Worm (Caenorhabditis elegans) whole organism, L3 larva: ENCODE measurements around the gene B0250.18.

Source experiments
- R02D3.7 ChIP-seq: fragments of 150-350 bp; optimal IDR thresholded peaks from 2 replicates; lab custom pipeline; 2014; ENCODE audit warnings: missing biosample characterization, missing genetic modification characterization
- aly-2 ChIP-seq: fragments of 150-350 bp; optimal IDR thresholded peaks from 2 replicates; lab custom pipeline; 2014; ENCODE audit warnings: missing biosample characterization, missing genetic modification characterization
- ama-1 ChIP-seq: fragments of 150-350 bp; optimal IDR thresholded peaks from 2 replicates; lab custom pipeline; 2018
- ceh-28 ChIP-seq: fragments of 150-350 bp; optimal IDR thresholded peaks from 2 replicates; lab custom pipeline; 2014; ENCODE audit warnings: missing biosample characterization, missing genetic modification reagents, missing genetic modification characterization
- ceh-82 ChIP-seq: fragments of 150-350 bp; optimal IDR thresholded peaks from 2 replicates; lab custom pipeline; 2014; ENCODE audit warnings: missing biosample characterization, missing genetic modification characterization
- daf-12 ChIP-seq: fragments of 150-350 bp; optimal IDR thresholded peaks from 2 replicates; lab custom pipeline; 2014; ENCODE audit warnings: missing biosample characterization, missing genetic modification reagents, missing genetic modification characterization
- elt-2 ChIP-seq: sonication (generic microtip); optimal IDR thresholded peaks from 2 replicates; lab custom pipeline; 2016; ENCODE audit warnings: missing genetic modification reagents, mild to moderate bottlenecking, missing genetic modification characterization, missing compliant biosample characterization
- eor-1 ChIP-seq, 2 experiments: fragments of 150-350 bp; optimal IDR thresholded peaks; 2 replicates each; lab custom pipeline; 2014 to 2018; ENCODE audit warnings: missing biosample characterization in 2 of 2, missing genetic modification characterization in 2 of 2
- fkh-10 ChIP-seq: sonication (generic microtip); optimal IDR thresholded peaks from 2 replicates; lab custom pipeline; 2017; ENCODE audit warnings: missing biosample characterization, missing genetic modification reagents, missing genetic modification characterization
- fkh-2 ChIP-seq: fragments of 150-350 bp; optimal IDR thresholded peaks from 2 replicates; lab custom pipeline; 2014; ENCODE audit warnings: missing biosample characterization, missing genetic modification reagents, missing genetic modification characterization
- fos-1 ChIP-seq: fragments of 150-350 bp; optimal IDR thresholded peaks from 2 replicates; lab custom pipeline; 2014; ENCODE audit warnings: missing biosample characterization, missing genetic modification characterization
- jun-1 ChIP-seq: fragments of 150-350 bp; optimal IDR thresholded peaks from 2 replicates; lab custom pipeline; 2014; ENCODE audit warnings: missing biosample characterization, missing genetic modification reagents, missing genetic modification characterization
- lin-15B ChIP-seq: fragments of 150-350 bp; optimal IDR thresholded peaks from 2 replicates; lab custom pipeline; 2014; ENCODE audit warnings: missing biosample characterization, missing genetic modification characterization
- lsy-12 ChIP-seq: sonication (generic microtip); optimal IDR thresholded peaks from 2 replicates; lab custom pipeline; 2016; ENCODE audit warnings: mild to moderate bottlenecking, missing genetic modification characterization, missing compliant biosample characterization
- mdl-1 ChIP-seq: fragments of 150-350 bp; optimal IDR thresholded peaks from 2 replicates; lab custom pipeline; 2014; ENCODE audit warnings: missing biosample characterization, missing genetic modification characterization
- mml-1 ChIP-seq: fragments of 150-350 bp; sonication (generic microtip); optimal IDR thresholded peaks from 3 replicates; lab custom pipeline; 2014; ENCODE audit warnings: missing biosample characterization, missing genetic modification characterization
- nfya-1 ChIP-seq: sonication (generic microtip); optimal IDR thresholded peaks from 2 replicates; lab custom pipeline; 2017; ENCODE audit warnings: missing genetic modification characterization, mild to moderate bottlenecking, missing compliant biosample characterization, antibody characterized with exemption, moderate library complexity; ENCODE audit not compliant: insufficient read depth
- nhr-12 ChIP-seq: fragments of 150-350 bp; optimal IDR thresholded peaks from 2 replicates; lab custom pipeline; 2014; ENCODE audit warnings: missing biosample characterization, missing genetic modification characterization
- nhr-23 ChIP-seq: fragments of 150-350 bp; optimal IDR thresholded peaks from 2 replicates; lab custom pipeline; 2014; ENCODE audit warnings: missing biosample characterization, missing genetic modification reagents, missing genetic modification characterization
- nhr-237 ChIP-seq: fragments of 150-350 bp; optimal IDR thresholded peaks from 2 replicates; lab custom pipeline; 2014; ENCODE audit warnings: missing biosample characterization, missing genetic modification characterization
- nhr-25 ChIP-seq: sonication (generic microtip); optimal IDR thresholded peaks from 2 replicates; lab custom pipeline; 2017; ENCODE audit warnings: missing biosample characterization, missing genetic modification characterization
- nhr-28 ChIP-seq: fragments of 150-350 bp; optimal IDR thresholded peaks from 2 replicates; lab custom pipeline; 2014; ENCODE audit warnings: missing biosample characterization, missing genetic modification characterization
- nhr-43 ChIP-seq: sonication (generic microtip); optimal IDR thresholded peaks from 2 replicates; lab custom pipeline; 2016; ENCODE audit warnings: mild to moderate bottlenecking, missing genetic modification characterization, missing compliant biosample characterization; ENCODE audit not compliant: poor library complexity, severe bottlenecking
- nhr-67 ChIP-seq: fragments of 150-350 bp; optimal IDR thresholded peaks from 2 replicates; lab custom pipeline; 2014; ENCODE audit warnings: missing biosample characterization, missing genetic modification characterization
- nhr-76 ChIP-seq: fragments of 150-350 bp; sonication (generic microtip); optimal IDR thresholded peaks from 5 replicates; lab custom pipeline; 2014; ENCODE audit warnings: missing biosample characterization, missing genetic modification characterization
- nhr-77 ChIP-seq: fragments of 150-350 bp; optimal IDR thresholded peaks from 2 replicates; lab custom pipeline; 2014; ENCODE audit warnings: missing biosample characterization, missing genetic modification characterization
- pha-4 ChIP-seq: fragments of 150-350 bp; optimal IDR thresholded peaks from 2 replicates; lab custom pipeline; 2014; ENCODE audit warnings: missing biosample characterization, missing genetic modification reagents, missing genetic modification characterization
- pqm-1 ChIP-seq: fragments of 150-350 bp; optimal IDR thresholded peaks from 2 replicates; lab custom pipeline; 2017; ENCODE audit warnings: missing biosample characterization, missing genetic modification characterization, inconsistent platforms
- snpc-4 ChIP-seq: fragments of 150-350 bp; optimal IDR thresholded peaks from 2 replicates; lab custom pipeline; 2014; ENCODE audit warnings: missing biosample characterization, missing genetic modification characterization
- tbx-2 ChIP-seq: sonication (generic microtip); optimal IDR thresholded peaks from 2 replicates; lab custom pipeline; 2016; ENCODE audit warnings: mild to moderate bottlenecking, missing genetic modification characterization, missing compliant biosample characterization
- unc-39 ChIP-seq: sonication (generic microtip); optimal IDR thresholded peaks from 4 replicates; lab custom pipeline; 2017; ENCODE audit warnings: missing biosample characterization, missing genetic modification characterization
- zag-1 ChIP-seq: fragments of 150-350 bp; optimal IDR thresholded peaks from 2 replicates; lab custom pipeline; 2014; ENCODE audit warnings: missing biosample characterization, missing genetic modification characterization
- ztf-11 ChIP-seq: fragments of 150-350 bp; optimal IDR thresholded peaks from 2 replicates; lab custom pipeline; 2014; ENCODE audit warnings: missing biosample characterization, missing genetic modification characterization

The B0250.18 gene

ce11 chrV:20499642-20500041 is 38.9 kb upstream of the B0250.18 start:
- TF ChIP-seq elt-2 (tag; lab: Kevin White, UChicago) (peak; percentile 30), pqm-1 (tag; lab: Kevin White, UChicago) (peak; percentile 8), fkh-10 (GFP tag; lab: Kevin White, UChicago) (no peak)

ce11 chrV:20498980-20499379 is 38.3 kb upstream of the B0250.18 start, which contains the start of gene dct-16:
dct-16 (minus strand) TSS chrV:20499057.
- TF ChIP-seq nhr-237 (tag; lab: Kevin White, UChicago) (no peak), pqm-1 (tag; lab: Kevin White, UChicago) (peak; percentile 90), elt-2 (tag; lab: Kevin White, UChicago) (peak; percentile 97), eor-1 (tag; optimal IDR thresholded peaks at IDR 0.05; lab: Kevin White, UChicago) (no peak), ama-1 (lab: Kevin White, UChicago) (peak; percentile 39)

- TF ChIP-seq fkh-2 (tag; lab: Kevin White, UChicago) (no peak), fos-1 (tag; lab: Kevin White, UChicago) (peak; percentile 54), R02D3.7 (tag; lab: Kevin White, UChicago) (no peak), daf-12 (no peak), nhr-43 (tag; lab: Kevin White, UChicago) (peak; percentile 2), ceh-82 (no peak), elt-2 (tag; lab: Kevin White, UChicago) (peak; percentile 51), zag-1 (tag; lab: Kevin White, UChicago) (no peak)
Measured at ce11 chrV:20497537-20497936, 36.8 kb upstream of the B0250.18 start.

- no peak for TF ChIP-seq lsy-12 (tag; lab: Kevin White, UChicago)
- TF ChIP-seq lin-15B (tag; lab: Kevin White, UChicago): peak; percentile 3
- no peak for TF ChIP-seq pqm-1 (tag; lab: Kevin White, UChicago)
- TF ChIP-seq elt-2 (tag; lab: Kevin White, UChicago): peak; percentile 27
- TF ChIP-seq nfya-1 (tag; lab: Kevin White, UChicago): peak; percentile 42
- TF ChIP-seq aly-2 (tag; lab: Kevin White, UChicago): no peak
- peak; percentile 21 for TF ChIP-seq pha-4 (tag; lab: Kevin White, UChicago)
Measured at ce11 chrV:20493271-20494231, 32.8 kb upstream of the B0250.18 start, which contains the start of gene B0250.5. B0250.5 (plus strand) TSS chrV:20493924.

- TF ChIP-seq pha-4 (tag; lab: Kevin White, UChicago) (no peak), nhr-76 (tag; lab: Kevin White, UChicago) (no peak), mml-1 (tag; lab: Kevin White, UChicago) (no peak), daf-12 (no peak), nhr-12 (tag; lab: Kevin White, UChicago) (no peak), jun-1 (tag; lab: Kevin White, UChicago) (no peak), ceh-28 (tag; lab: Kevin White, UChicago) (no peak), nhr-237 (tag; lab: Kevin White, UChicago) (no peak), fkh-10 (GFP tag; lab: Kevin White, UChicago) (no peak), nhr-23 (no peak), snpc-4 (no peak), pqm-1 (tag; lab: Kevin White, UChicago) (no peak), fkh-2 (tag; lab: Kevin White, UChicago) (no peak), lsy-12 (tag; lab: Kevin White, UChicago) (no peak), tbx-2 (tag; lab: Kevin White, UChicago) (no peak), mdl-1 (tag; lab: Kevin White, UChicago) (no peak)
Measured at ce11 chrV:20492385-20492784, 31.7 kb upstream of the B0250.18 start, which contains the start of gene srbc-79. srbc-79 (minus strand) TSS chrV:20492485.

ce11 chrV:20489102-20489501 is 28.4 kb upstream of the B0250.18 start, which contains the start of gene srbc-78:
srbc-78 (minus strand) TSS chrV:20489202.
- no peak for TF ChIP-seq nhr-76 (tag; lab: Kevin White, UChicago)
- no peak for TF ChIP-seq nhr-67
- no peak for TF ChIP-seq nhr-25 (tag; lab: Kevin White, UChicago)
- TF ChIP-seq zag-1 (tag; lab: Kevin White, UChicago): no peak
- no peak for TF ChIP-seq unc-39
- TF ChIP-seq nhr-28 (tag; lab: Kevin White, UChicago): no peak
- no peak for TF ChIP-seq nhr-77 (tag; lab: Kevin White, UChicago)
- TF ChIP-seq ztf-11 (tag; lab: Kevin White, UChicago): no peak
- TF ChIP-seq lsy-12 (tag; lab: Kevin White, UChicago): no peak
- no peak for TF ChIP-seq nhr-12 (tag; lab: Kevin White, UChicago)
- TF ChIP-seq nfya-1 (tag; lab: Kevin White, UChicago): no peak
- no peak for TF ChIP-seq nhr-23
